Fruit fly (Drosophila melanogaster) whole organism, embryonic: ENCODE data around the gene Gr64f.

Experiments
- CG10147 ChIP-seq: fragments of 200-800 bp; sonication (Bioruptor generic); optimal IDR thresholded peaks from 2 replicates; lab custom pipeline; 2019; ENCODE audit warnings: missing biosample characterization, mild to moderate bottlenecking, missing genetic modification characterization, moderate library complexity
- CG10565 ChIP-seq: fragments of 200-800 bp; sonication (Bioruptor generic); optimal IDR thresholded peaks from 3 replicates; lab custom pipeline; 2016; ENCODE audit warnings: missing biosample characterization, mild to moderate bottlenecking, missing genetic modification characterization
- CG11093 ChIP-seq: fragments of 200-800 bp; sonication (Bioruptor generic); IDR thresholded peaks from 3 replicates; pipeline ENCODE4 v1.3.6; 2022; ENCODE audit warnings: missing biosample characterization, missing genetic modification characterization
- CG11723 ChIP-seq: fragments of 200-800 bp; sonication (Bioruptor generic); optimal IDR thresholded peaks from 2 replicates; lab custom pipeline; 2017; ENCODE audit warnings: missing biosample characterization, mild to moderate bottlenecking, missing genetic modification characterization
- CG12236 ChIP-seq: fragments of 200-800 bp; sonication (Bioruptor generic); optimal IDR thresholded peaks from 2 replicates; lab custom pipeline; 2016; ENCODE audit warnings: missing biosample characterization, missing genetic modification characterization
- CG13123 ChIP-seq: fragments of 200-800 bp; sonication (Bioruptor generic); optimal IDR thresholded peaks from 2 replicates; lab custom pipeline; 2016; ENCODE audit warnings: missing biosample characterization, missing genetic modification characterization
- CG14441 ChIP-seq: fragments of 200-800 bp; sonication (Bioruptor generic); IDR thresholded peaks from 2 replicates; pipeline ENCODE4 v1.3.6; 2022; ENCODE audit warnings: missing biosample characterization, missing genetic modification characterization
- CG14860 ChIP-seq: fragments of 200-800 bp; sonication (Bioruptor generic); IDR thresholded peaks from 3 replicates; pipeline ENCODE4 v1.3.6; 2022; ENCODE audit warnings: missing biosample characterization, missing genetic modification characterization; ENCODE audit not compliant: partially characterized antibody
- CG14965 ChIP-seq: fragments of 200-800 bp; sonication (Bioruptor generic); optimal IDR thresholded peaks from 2 replicates; lab custom pipeline; 2016; ENCODE audit warnings: missing biosample characterization, missing genetic modification characterization, borderline replicate concordance
- CG16779 ChIP-seq: fragments of 200-800 bp; sonication (Bioruptor generic); IDR thresholded peaks from 2 replicates; pipeline ENCODE4 v1.3.6; 2022; ENCODE audit warnings: missing biosample characterization, missing genetic modification characterization
- CG17385 ChIP-seq: fragments of 200-800 bp; sonication (Bioruptor generic); optimal IDR thresholded peaks from 3 replicates; lab custom pipeline; 2018; ENCODE audit warnings: missing biosample characterization, mild to moderate bottlenecking, missing genetic modification characterization
- CG34422 ChIP-seq: fragments of 200-800 bp; sonication (Bioruptor generic); IDR thresholded peaks from 3 replicates; pipeline ENCODE4 v1.3.6; 2022; ENCODE audit warnings: missing biosample characterization, missing genetic modification characterization
- CG3847 ChIP-seq: fragments of 200-800 bp; sonication (Bioruptor generic); IDR thresholded peaks from 2 replicates; pipeline ENCODE4 v1.3.6; 2022; ENCODE audit warnings: missing biosample characterization, missing genetic modification characterization
- CG3995 ChIP-seq: fragments of 200-800 bp; sonication (Bioruptor generic); optimal IDR thresholded peaks from 3 replicates; lab custom pipeline; 2016; ENCODE audit warnings: missing biosample characterization, missing genetic modification characterization
- CG43689 ChIP-seq: fragments of 200-800 bp; sonication (Bioruptor generic); IDR thresholded peaks from 2 replicates; pipeline ENCODE4 v1.3.6; 2022; ENCODE audit warnings: missing biosample characterization, missing genetic modification characterization
- CG4854 ChIP-seq: fragments of 200-800 bp; sonication (Bioruptor generic); optimal IDR thresholded peaks from 2 replicates; lab custom pipeline; 2016; ENCODE audit warnings: missing biosample characterization, missing genetic modification characterization, inconsistent platforms
- CG6254 ChIP-seq: fragments of 200-800 bp; sonication (Bioruptor generic); optimal IDR thresholded peaks from 3 replicates; lab custom pipeline; 2017; ENCODE audit warnings: mild to moderate bottlenecking, missing biosample characterization, missing genetic modification reagents, missing genetic modification characterization
- CG7786 ChIP-seq: fragments of 200-800 bp; sonication (Bioruptor generic); optimal IDR thresholded peaks from 2 replicates; lab custom pipeline; 2016; ENCODE audit warnings: missing biosample characterization, missing genetic modification characterization
- CG7987 ChIP-seq: fragments of 200-800 bp; sonication (Bioruptor generic); optimal IDR thresholded peaks from 2 replicates; lab custom pipeline; 2018; ENCODE audit warnings: missing biosample characterization, mild to moderate bottlenecking, missing genetic modification characterization, moderate library complexity
- CG9609 ChIP-seq: fragments of 200-800 bp; sonication (Bioruptor generic); optimal IDR thresholded peaks from 3 replicates; lab custom pipeline; 2016; ENCODE audit warnings: missing biosample characterization, missing genetic modification characterization
- CG9876 ChIP-seq: fragments of 200-800 bp; sonication (Bioruptor generic); optimal IDR thresholded peaks from 2 replicates; lab custom pipeline; 2016; ENCODE audit warnings: missing biosample characterization, missing genetic modification characterization
- Dbx ChIP-seq: fragments of 200-800 bp; sonication (Bioruptor generic); IDR thresholded peaks from 3 replicates; pipeline ENCODE4 v1.3.6; 2022; ENCODE audit warnings: missing biosample characterization, missing genetic modification characterization
- Dfd ChIP-seq, 2 experiments: fragments of >200 bp; optimal IDR thresholded peaks; 2 replicates each; lab custom pipeline; 2017; ENCODE audit warnings: missing biosample characterization in 2 of 2, missing genetic modification characterization in 2 of 2
- Doc2 ChIP-seq: fragments of 200-800 bp; sonication (Bioruptor generic); IDR thresholded peaks from 2 replicates; pipeline ENCODE4 v1.3.6; 2022; ENCODE audit warnings: missing biosample characterization, missing genetic modification characterization
- Fer1 ChIP-seq: fragments of 200-800 bp; sonication (Bioruptor generic); optimal IDR thresholded peaks from 2 replicates; lab custom pipeline; 2017; ENCODE audit warnings: missing biosample characterization, mild to moderate bottlenecking, missing genetic modification characterization
- MBD-R2 ChIP-seq: fragments of 200-800 bp; sonication (Bioruptor generic); IDR thresholded peaks from 2 replicates; pipeline ENCODE4 v1.3.6; 2022; ENCODE audit warnings: missing biosample characterization, missing genetic modification characterization
- Myb ChIP-seq: fragments of 200-800 bp; sonication (Bioruptor generic); optimal IDR thresholded peaks from 2 replicates; lab custom pipeline; 2016; ENCODE audit warnings: missing biosample characterization, missing genetic modification characterization
- NC2α ChIP-seq: fragments of 200-800 bp; sonication (Bioruptor generic); optimal IDR thresholded peaks from 2 replicates; lab custom pipeline; 2016; ENCODE audit warnings: missing biosample characterization, missing genetic modification characterization
- Neu2 ChIP-seq: fragments of 200-800 bp; sonication (Bioruptor generic); optimal IDR thresholded peaks from 3 replicates; lab custom pipeline; 2016; ENCODE audit warnings: missing biosample characterization, missing genetic modification characterization, borderline replicate concordance
- Six4 ChIP-seq: fragments of 200-800 bp; sonication (Bioruptor generic); optimal IDR thresholded peaks from 2 replicates; lab custom pipeline; 2016; ENCODE audit warnings: missing biosample characterization, missing genetic modification characterization
- Spps ChIP-seq: fragments of 200-800 bp; sonication (Bioruptor generic); optimal IDR thresholded peaks from 2 replicates; lab custom pipeline; 2018; ENCODE audit warnings: missing biosample characterization, mild to moderate bottlenecking, missing genetic modification characterization
- Stat92E ChIP-seq, 3 experiments: fragments of >200 bp in 2 of 3; fragments of 200-800 bp in 1 of 3; sonication (Bioruptor generic) in 1 of 3; optimal IDR thresholded peaks; 2 replicates each; lab custom pipeline; 2017 to 2019; ENCODE audit warnings: missing biosample characterization in 3 of 3, missing genetic modification characterization in 3 of 3, mild to moderate bottlenecking in 1 of 3, moderate library complexity in 1 of 3
- Trl ChIP-seq, 3 experiments: fragments of >200 bp in 2 of 3; fragments of 200-800 bp in 1 of 3; sonication (Bioruptor generic) in 1 of 3; optimal IDR thresholded peaks; 2 replicates in 1 of 3; 3 replicates in 2 of 3; lab custom pipeline; 2016 to 2017; ENCODE audit warnings: missing biosample characterization in 1 of 3, missing genetic modification characterization in 1 of 3
- aop ChIP-seq: fragments of 200-800 bp; sonication (Bioruptor generic); IDR thresholded peaks from 2 replicates; pipeline ENCODE4 v1.3.6; 2022; ENCODE audit warnings: missing biosample characterization, missing genetic modification characterization
- croc ChIP-seq: fragments of 200-800 bp; sonication (Bioruptor generic); conservative IDR thresholded peaks from 3 replicates; pipeline ENCODE4 v1.3.6; 2022; ENCODE audit warnings: missing biosample characterization, missing genetic modification characterization
- crp ChIP-seq, 2 experiments: fragments of 200-800 bp; sonication (Bioruptor generic); optimal IDR thresholded peaks; 2 replicates in 1 of 2; 3 replicates in 1 of 2; lab custom pipeline; 2017; ENCODE audit warnings: missing biosample characterization in 2 of 2, missing genetic modification characterization in 2 of 2, mild to moderate bottlenecking in 1 of 2, moderate library complexity in 1 of 2
- disco-r ChIP-seq: fragments of 200-800 bp; sonication (Bioruptor generic); optimal IDR thresholded peaks from 2 replicates; lab custom pipeline; 2016; ENCODE audit warnings: missing biosample characterization, missing genetic modification characterization
- dpn ChIP-seq, 2 experiments: fragments of 200-800 bp; sonication (Bioruptor generic); optimal IDR thresholded peaks; 3 replicates each; lab custom pipeline; 2016; ENCODE audit warnings: missing biosample characterization in 2 of 2, missing genetic modification characterization in 2 of 2
- dysf ChIP-seq: fragments of 200-800 bp; sonication (Bioruptor generic); IDR thresholded peaks from 3 replicates; pipeline ENCODE4 v1.3.6; 2022; ENCODE audit warnings: missing biosample characterization, missing genetic modification characterization
- ewg ChIP-seq: fragments of 200-800 bp; sonication (Bioruptor generic); optimal IDR thresholded peaks from 3 replicates; lab custom pipeline; 2017; ENCODE audit warnings: mild to moderate bottlenecking, missing biosample characterization, missing genetic modification reagents, missing genetic modification characterization
- fd64A ChIP-seq: fragments of 200-800 bp; sonication (Bioruptor generic); optimal IDR thresholded peaks from 3 replicates; lab custom pipeline; 2018; ENCODE audit warnings: missing biosample characterization, mild to moderate bottlenecking, missing genetic modification characterization
- h ChIP-seq: fragments of >200 bp; optimal IDR thresholded peaks from 2 replicates; lab custom pipeline; 2017
- lilli ChIP-seq: fragments of 200-800 bp; sonication (Bioruptor generic); optimal IDR thresholded peaks from 3 replicates; lab custom pipeline; 2016; ENCODE audit warnings: missing biosample characterization, missing genetic modification characterization
- nau ChIP-seq: fragments of 200-800 bp; sonication (Bioruptor generic); optimal IDR thresholded peaks from 3 replicates; lab custom pipeline; 2017; ENCODE audit warnings: missing biosample characterization, mild to moderate bottlenecking, missing genetic modification characterization, missing genetic modification reagents
- pros ChIP-seq: fragments of 200-800 bp; sonication (Bioruptor generic); optimal IDR thresholded peaks from 3 replicates; lab custom pipeline; 2019; ENCODE audit warnings: missing biosample characterization, mild to moderate bottlenecking, missing genetic modification characterization, moderate library complexity
- pum ChIP-seq: fragments of 200-800 bp; sonication (Bioruptor generic); optimal IDR thresholded peaks from 2 replicates; lab custom pipeline; 2016; ENCODE audit warnings: missing biosample characterization, missing genetic modification characterization
- rib ChIP-seq: fragments of 200-800 bp; sonication (Bioruptor generic); IDR thresholded peaks from 2 replicates; pipeline ENCODE4 v1.3.6; 2022; ENCODE audit warnings: missing biosample characterization, missing genetic modification characterization
- scrt ChIP-seq: fragments of 200-800 bp; sonication (Bioruptor generic); optimal IDR thresholded peaks from 2 replicates; lab custom pipeline; 2018; ENCODE audit warnings: missing biosample characterization, mild to moderate bottlenecking, missing genetic modification characterization, moderate library complexity
- shn ChIP-seq: fragments of 200-800 bp; sonication (Bioruptor generic); optimal IDR thresholded peaks from 3 replicates; lab custom pipeline; 2016; ENCODE audit warnings: missing biosample characterization, missing genetic modification characterization
- toy ChIP-seq: fragments of 200-800 bp; sonication (Bioruptor generic); IDR thresholded peaks from 2 replicates; pipeline ENCODE4 v1.3.6; 2022; ENCODE audit warnings: missing biosample characterization, missing genetic modification characterization
- tup ChIP-seq: fragments of 200-800 bp; sonication (Bioruptor generic); optimal IDR thresholded peaks from 2 replicates; lab custom pipeline; 2016; ENCODE audit warnings: missing biosample characterization, mild to moderate bottlenecking, missing genetic modification characterization, moderate library complexity

The Gr64f gene

DNA sequence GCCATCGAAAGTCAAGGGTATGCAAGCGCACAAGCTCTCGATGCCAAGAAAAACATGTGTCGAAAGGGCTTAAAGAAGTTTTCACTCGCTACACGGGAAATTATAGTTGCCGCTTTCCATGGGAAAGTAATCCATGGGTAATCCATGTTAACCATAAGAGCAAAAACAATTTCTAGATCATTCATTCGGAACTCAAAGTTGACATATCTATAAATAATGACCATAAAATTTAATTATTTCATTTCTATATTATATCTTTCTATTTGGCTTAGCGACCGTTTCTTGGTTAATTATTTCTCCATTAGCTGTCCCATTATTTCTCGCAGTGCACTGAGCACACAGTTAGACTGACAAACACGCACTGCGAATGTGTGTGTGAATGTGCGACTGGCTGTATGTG lies 34.9 kb upstream of the Gr64f start (continued):
- peak; percentile 26 for TF ChIP-seq ewg (GFP tag; lab: Kevin White, UChicago)
- no peak for TF ChIP-seq CG16779 (GFP tag; lab: Robert Waterston, UW)
- TF ChIP-seq h (lab: Kevin White, UChicago) = no peak
- TF ChIP-seq CG12236 (GFP tag; lab: Kevin White, UChicago) = no peak
- TF ChIP-seq croc (GFP tag; lab: Robert Waterston, UW) = no peak
- TF ChIP-seq CG14965 = no peak
- TF ChIP-seq Stat92E (GFP tag; optimal IDR thresholded peaks at IDR 0.05; lab: Kevin White, UChicago) = no peak
- TF ChIP-seq CG6254 (GFP tag; lab: Kevin White, UChicago) = no peak
- TF ChIP-seq Doc2 (GFP tag; lab: Robert Waterston, UW) = no peak
- 0 out of 2 replicates have a peak, but pooled peaks have one; percentile 9 for TF ChIP-seq CG14441 (GFP tag; lab: Robert Waterston, UW)
- TF ChIP-seq dpn (GFP tag; optimal IDR thresholded peaks at IDR 0.05; lab: Kevin White, UChicago) = peak in 1 of 2 experiments; percentile 21
- no peak for TF ChIP-seq Dbx (GFP tag; lab: Robert Waterston, UW)
- no peak for TF ChIP-seq CG34422 (GFP tag; lab: Robert Waterston, UW)
- no peak for TF ChIP-seq CG7786 (GFP tag; lab: Kevin White, UChicago)
- no peak for TF ChIP-seq CG43689 (GFP tag; lab: Robert Waterston, UW)
- TF ChIP-seq aop (GFP tag; lab: Robert Waterston, UW) = no peak
- no peak for TF ChIP-seq CG3847 (GFP tag; lab: Robert Waterston, UW)
- TF ChIP-seq CG7987 (GFP tag; lab: Kevin White, UChicago) = no peak
- TF ChIP-seq CG14860 (GFP tag; lab: Robert Waterston, UW) = no peak
- no peak for TF ChIP-seq lilli (GFP tag; lab: Kevin White, UChicago)
- TF ChIP-seq Trl (optimal IDR thresholded peaks at IDR 0.05; lab: Kevin White, UChicago) = no peak
- no peak for TF ChIP-seq Trl (GFP tag; optimal IDR thresholded peaks at IDR 0.05; lab: Kevin White, UChicago)
- TF ChIP-seq scrt (GFP tag; lab: Kevin White, UChicago) = peak; percentile 1
- TF ChIP-seq MBD-R2 (GFP tag; lab: Robert Waterston, UW) = no peak
- TF ChIP-seq Dfd (GFP tag; optimal IDR thresholded peaks at IDR 0.05; lab: Kevin White, UChicago) = no peak
- no peak for TF ChIP-seq CG10147
- TF ChIP-seq pros (GFP tag; lab: Kevin White, UChicago) = no peak
- TF ChIP-seq rib (GFP tag; lab: Robert Waterston, UW) = no peak
- TF ChIP-seq CG13123 = no peak
- TF ChIP-seq Six4 (GFP tag; lab: Kevin White, UChicago) = no peak
- TF ChIP-seq CG11093 (GFP tag; lab: Robert Waterston, UW) = no peak
- TF ChIP-seq dysf = no peak
- TF ChIP-seq shn (GFP tag; lab: Kevin White, UChicago) = no peak
- no peak for TF ChIP-seq CG11723 (GFP tag; lab: Kevin White, UChicago)
- TF ChIP-seq toy (GFP tag; lab: Robert Waterston, UW) = no peak
- TF ChIP-seq Fer1 = peak; percentile 33
- TF ChIP-seq nau = no peak
- no peak for TF ChIP-seq Neu2 (GFP tag; lab: Kevin White, UChicago)
- TF ChIP-seq tup = no peak
- TF ChIP-seq CG10565 = no peak
- TF ChIP-seq pum (GFP tag; lab: Kevin White, UChicago) = no peak
- TF ChIP-seq CG17385 = peak; percentile 52
- no peak for TF ChIP-seq disco-r (GFP tag; lab: Kevin White, UChicago)
- TF ChIP-seq crp (GFP tag; optimal IDR thresholded peaks at IDR 0.05; lab: Kevin White, UChicago) = no peak
- TF ChIP-seq Myb = no peak
- TF ChIP-seq fd64A = no peak
- TF ChIP-seq CG3995 = no peak
- TF ChIP-seq CG4854 (GFP tag; lab: Kevin White, UChicago) = no peak
- TF ChIP-seq NC2α (GFP tag; lab: Kevin White, UChicago) = no peak
- TF ChIP-seq Spps (tag; lab: Kevin White, UChicago) = no peak
- no peak for TF ChIP-seq CG9876 (GFP tag; lab: Kevin White, UChicago)
- TF ChIP-seq CG9609 (GFP tag; lab: Kevin White, UChicago) = no peak
